Worm (Caenorhabditis elegans): ENCODE measurements around the gene C25E10.10.

Gene C25E10.10

ce11 chrV:9053235-9053634 lies 2.9 kb downstream of the C25E10.10 start:
- TF ChIP-seq sptf-1 (tag; optimal IDR thresholded peaks at IDR 0.05) (no peak), pha-4 (tag; optimal IDR thresholded peaks at IDR 0.05) (no peak), sem-2 (GFP tag; optimal IDR thresholded peaks at IDR 0.05) (no peak), unc-39 (tag; optimal IDR thresholded peaks at IDR 0.05) (no peak), ham-2 (GFP tag; optimal IDR thresholded peaks at IDR 0.05) (no peak), elt-3 (tag; optimal IDR thresholded peaks at IDR 0.05) (no peak), mls-2 (tag; optimal IDR thresholded peaks at IDR 0.05) (no peak), lin-32 (GFP tag; optimal IDR thresholded peaks at IDR 0.05) (no peak), bed-3 (GFP tag; optimal IDR thresholded peaks at IDR 0.05) (no peak), elt-1 (tag; optimal IDR thresholded peaks at IDR 0.05; ENCODE audit: borderline replicate concordance, insufficient read depth) (no peak), nhr-12 (tag; optimal IDR thresholded peaks at IDR 0.05) (no peak), ceh-43 (GFP tag; optimal IDR thresholded peaks at IDR 0.05) (no peak)

- TF ChIP-seq bed-3 (GFP tag; optimal IDR thresholded peaks at IDR 0.05) (no peak), ceh-39 (tag; optimal IDR thresholded peaks at IDR 0.05) (no peak), ces-1 (GFP tag; optimal IDR thresholded peaks at IDR 0.05) (no peak), nhr-237 (tag; optimal IDR thresholded peaks at IDR 0.05) (no peak)
Observed at ce11 chrV:9051100-9051499, 5.1 kb downstream of the C25E10.10 start, which contains the start of gene C25E10.7. C25E10.7 (minus strand) TSS chrV:9051200.

- TF ChIP-seq pha-4 (tag; optimal IDR thresholded peaks at IDR 0.05) (no peak), unc-120 (tag; optimal IDR thresholded peaks at IDR 0.05; ENCODE audit: poor library complexity, severe bottlenecking) (no peak), bed-3 (GFP tag; optimal IDR thresholded peaks at IDR 0.05) (no peak), nhr-12 (tag; optimal IDR thresholded peaks at IDR 0.05) (no peak), ceh-39 (tag; optimal IDR thresholded peaks at IDR 0.05) (no peak), mep-1 (tag; optimal IDR thresholded peaks at IDR 0.05) (no peak), mls-2 (tag; optimal IDR thresholded peaks at IDR 0.05) (no peak), ceh-43 (GFP tag; optimal IDR thresholded peaks at IDR 0.05) (no peak), unc-39 (tag; optimal IDR thresholded peaks at IDR 0.05) (no peak), elt-1 (tag; optimal IDR thresholded peaks at IDR 0.05; ENCODE audit: borderline replicate concordance, insufficient read depth) (no peak), nhr-28 (tag; optimal IDR thresholded peaks at IDR 0.05) (no peak), drap-1 (GFP tag; optimal IDR thresholded peaks at IDR 0.05) (no peak), flh-1 (GFP tag; optimal IDR thresholded peaks at IDR 0.05) (no peak), hlh-1 (tag; optimal IDR thresholded peaks at IDR 0.05) (no peak), ztf-11 (tag; optimal IDR thresholded peaks at IDR 0.05) (no peak)
Observed at ce11 chrV:9049271-9049670, 6.9 kb downstream of the C25E10.10 start.

ce11 chrV:9047555-9048049 lies 8.6 kb downstream of the C25E10.10 start, which contains the start of gene C25E10.17:
C25E10.17 (minus strand) TSS chrV:9047605.
- TF ChIP-seq pha-4 (tag; optimal IDR thresholded peaks at IDR 0.05) = no peak
- TF ChIP-seq lin-32 (GFP tag; optimal IDR thresholded peaks at IDR 0.05) = no peak
- no peak for TF ChIP-seq snpc-4 (tag; optimal IDR thresholded peaks at IDR 0.05)
- no peak for TF ChIP-seq lin-13 (tag; optimal IDR thresholded peaks at IDR 0.05)
- no peak for TF ChIP-seq cnd-1 (tag; optimal IDR thresholded peaks at IDR 0.05)
- no peak for TF ChIP-seq unc-62 (GFP tag; optimal IDR thresholded peaks at IDR 0.05)
- no peak for TF ChIP-seq drap-1 (GFP tag; optimal IDR thresholded peaks at IDR 0.05)
- TF ChIP-seq mab-5 (tag; optimal IDR thresholded peaks at IDR 0.05) = no peak
- no peak for TF ChIP-seq ztf-11 (tag; optimal IDR thresholded peaks at IDR 0.05)
- no peak for TF ChIP-seq mep-1 (tag; optimal IDR thresholded peaks at IDR 0.05)
- TF ChIP-seq sptf-1 (tag; optimal IDR thresholded peaks at IDR 0.05) = no peak
- TF ChIP-seq lsy-2 (tag; optimal IDR thresholded peaks at IDR 0.05) = no peak
- TF ChIP-seq ceh-43 (GFP tag; optimal IDR thresholded peaks at IDR 0.05) = no peak
- no peak for TF ChIP-seq flh-1 (GFP tag; optimal IDR thresholded peaks at IDR 0.05)

- TF ChIP-seq elt-3 (tag; optimal IDR thresholded peaks at IDR 0.05) (no peak), nhr-2 (tag; optimal IDR thresholded peaks at IDR 0.05) (no peak), nhr-237 (tag; optimal IDR thresholded peaks at IDR 0.05) (no peak), sptf-1 (tag; optimal IDR thresholded peaks at IDR 0.05) (no peak), ham-2 (GFP tag; optimal IDR thresholded peaks at IDR 0.05) (no peak), nhr-28 (tag; optimal IDR thresholded peaks at IDR 0.05) (no peak), bed-3 (GFP tag; optimal IDR thresholded peaks at IDR 0.05) (no peak), mls-2 (tag; optimal IDR thresholded peaks at IDR 0.05) (no peak), drap-1 (GFP tag; optimal IDR thresholded peaks at IDR 0.05) (no peak), nhr-12 (tag; optimal IDR thresholded peaks at IDR 0.05) (no peak), hlh-1 (tag; optimal IDR thresholded peaks at IDR 0.05) (no peak), lin-32 (GFP tag; optimal IDR thresholded peaks at IDR 0.05) (no peak)
Observed at ce11 chrV:9044871-9045270, 11.3 kb downstream of the C25E10.10 start, which contains the start of gene nhr-30. nhr-30 (plus strand) TSS chrV:9045171.

Data from whole organism, mixed stage, embryonic.